Fruit fly (Drosophila melanogaster): ENCODE measurements around the gene Septin1.

Septin1 gene

DNA sequence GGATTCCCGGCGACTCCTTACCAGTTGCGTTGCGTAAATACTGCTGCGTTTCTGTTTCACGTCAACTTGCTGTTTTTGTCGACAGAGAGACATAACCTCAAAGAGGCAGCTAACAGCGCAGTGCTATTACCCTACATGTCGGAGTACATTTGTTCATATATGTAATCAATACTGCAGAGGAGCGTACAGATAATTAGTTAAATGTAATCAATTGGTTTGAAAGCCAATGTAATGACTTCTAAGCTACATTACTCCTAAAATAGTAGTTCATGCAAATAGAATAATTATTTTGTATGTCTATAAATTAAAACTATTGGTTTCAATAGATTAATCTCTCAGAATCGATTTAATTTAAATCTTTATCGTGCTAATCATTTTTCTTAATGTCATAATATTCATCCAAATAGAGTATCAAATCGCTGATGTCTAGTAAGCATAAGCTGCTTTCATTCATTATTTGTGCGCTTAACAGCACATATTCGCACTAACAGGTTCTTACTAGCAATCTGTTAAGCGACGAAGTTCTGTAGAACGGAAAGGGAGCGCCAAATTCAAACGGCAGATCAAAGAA lies 38.8 kb upstream of the Septin1 start, which contains the start of the genes SLIRP1 and anox (continued):
- peak; percentile 52 to 87 for TF ChIP-seq bsh (GFP tag; optimal IDR thresholded peaks at IDR 0.05)
- TF ChIP-seq ind (GFP tag; optimal IDR thresholded peaks at IDR 0.05): peak; percentile 88
- TF ChIP-seq CG9727 (GFP tag; optimal IDR thresholded peaks at IDR 0.05): peak; percentile 92
- TF ChIP-seq CG3065 (GFP tag; optimal IDR thresholded peaks at IDR 0.05): peak; percentile 73
- TF ChIP-seq CG10431 (GFP tag; optimal IDR thresholded peaks at IDR 0.05): peak; percentile 70
- TF ChIP-seq Oaz (GFP tag; IDR thresholded peaks at IDR 0.05): peak; percentile 57
- peak; percentile 77 for TF ChIP-seq CG9215 (GFP tag; IDR thresholded peaks at IDR 0.05)
- peak; percentile 66 for TF ChIP-seq CG4404 (GFP tag; IDR thresholded peaks at IDR 0.05)
- no peak for TF ChIP-seq CG14860 (GFP tag; IDR thresholded peaks at IDR 0.05; ENCODE audit: partially characterized antibody)
- no peak for TF ChIP-seq tio (GFP tag; optimal IDR thresholded peaks at IDR 0.05)
- TF ChIP-seq Med (GFP tag): peak; percentile 92
- peak; percentile 66 for TF ChIP-seq CG8359 (GFP tag; optimal IDR thresholded peaks at IDR 0.05; ENCODE audit: borderline replicate concordance)
- TF ChIP-seq CG34376 (GFP tag; optimal IDR thresholded peaks at IDR 0.05): peak; percentile 77
- TF ChIP-seq CG9876 (GFP tag; optimal IDR thresholded peaks at IDR 0.05): peak; percentile 45
- peak; percentile 86 for TF ChIP-seq gcm (GFP tag; optimal IDR thresholded peaks at IDR 0.05)
- TF ChIP-seq BEAF-32 (GFP tag; optimal IDR thresholded peaks at IDR 0.05): peak; percentile 25
- TF ChIP-seq CG8765 (GFP tag; IDR thresholded peaks at IDR 0.05): peak; percentile 49; the same call in 1 of the 2 replicates
- peak; percentile 92 for TF ChIP-seq CG2712 (tag; optimal IDR thresholded peaks at IDR 0.05)
- TF ChIP-seq CG10654 (GFP tag; optimal IDR thresholded peaks at IDR 0.05): peak; percentile 84
- peak; percentile 60 for TF ChIP-seq CG8944 (GFP tag; optimal IDR thresholded peaks at IDR 0.05)
- TF ChIP-seq HLHmδ (GFP tag; optimal IDR thresholded peaks at IDR 0.05): no peak
- TF ChIP-seq CG5180 (GFP tag; optimal IDR thresholded peaks at IDR 0.05): peak; percentile 63
- TF ChIP-seq sima (GFP tag; optimal IDR thresholded peaks at IDR 0.05): no peak
- TF ChIP-seq tx (GFP tag; optimal IDR thresholded peaks at IDR 0.05): peak; percentile 69
- TF ChIP-seq CG11398 (GFP tag; optimal IDR thresholded peaks at IDR 0.05): peak; percentile 50
- TF ChIP-seq bab2 (GFP tag; optimal IDR thresholded peaks at IDR 0.05): peak; percentile 68
- TF ChIP-seq CG10979 (tag; optimal IDR thresholded peaks at IDR 0.05): peak; percentile 89
- TF ChIP-seq gsb (GFP tag; IDR thresholded peaks at IDR 0.05): peak; percentile 58
- peak; percentile 85 for TF ChIP-seq Fer3 (tag; optimal IDR thresholded peaks at IDR 0.05)
- TF ChIP-seq Hmx (GFP tag; optimal IDR thresholded peaks at IDR 0.05): peak; percentile 61
- TF ChIP-seq pho (GFP tag; optimal IDR thresholded peaks at IDR 0.05): peak; percentile 81
- TF ChIP-seq CG31365 (tag; optimal IDR thresholded peaks at IDR 0.05): peak; percentile 46
- TF ChIP-seq NC2β (GFP tag; optimal IDR thresholded peaks at IDR 0.05): peak; percentile 65
- TF ChIP-seq CG30403 (GFP tag; optimal IDR thresholded peaks at IDR 0.05): peak; percentile 93
- TF ChIP-seq CG6813 (GFP tag; optimal IDR thresholded peaks at IDR 0.05): peak; percentile 70
- no peak for TF ChIP-seq CG13287 (GFP tag; IDR thresholded peaks at IDR 0.05; ENCODE audit: partially characterized antibody)
- no peak for TF ChIP-seq CG14965 (GFP tag; optimal IDR thresholded peaks at IDR 0.05; ENCODE audit: borderline replicate concordance)
- TF ChIP-seq tna (GFP tag; IDR thresholded peaks at IDR 0.05; ENCODE audit: partially characterized antibody): no peak
- peak; percentile 83 for TF ChIP-seq CG10209 (GFP tag; optimal IDR thresholded peaks at IDR 0.05)
- TF ChIP-seq Dip2 (GFP tag; IDR thresholded peaks at IDR 0.05): no peak
- TF ChIP-seq Ravus (GFP tag; IDR thresholded peaks at IDR 0.05): peak; percentile 27; the same call in 1 of the 2 replicates
- no peak for TF ChIP-seq mld (GFP tag; IDR thresholded peaks at IDR 0.05; ENCODE audit: partially characterized antibody)
- TF ChIP-seq mirr (GFP tag; optimal IDR thresholded peaks at IDR 0.05): peak; percentile 58
- no peak for TF ChIP-seq chinmo (GFP tag; IDR thresholded peaks at IDR 0.05; ENCODE audit: partially characterized antibody)
- TF ChIP-seq CG14667 (GFP tag; IDR thresholded peaks at IDR 0.05): peak; percentile 60
- no peak for TF ChIP-seq fd102C (GFP tag; optimal IDR thresholded peaks at IDR 0.05)
- TF ChIP-seq CG11456 (GFP tag; IDR thresholded peaks at IDR 0.05): peak; percentile 79; the same call in 1 of the 3 replicates
- peak; percentile 76 for TF ChIP-seq kay (GFP tag; optimal IDR thresholded peaks at IDR 0.05)
- peak; percentile 74 for TF ChIP-seq oc (tag; optimal IDR thresholded peaks at IDR 0.05)

Data from whole organism, embryonic.